Fruit fly (Drosophila melanogaster) whole organism, prepupa: ENCODE data around the gene CG3592.

ENCODE experiments used
- CG31627 ChIP-seq: fragments of 200-800 bp; sonication (Bioruptor generic); optimal IDR thresholded peaks from 3 replicates; lab custom pipeline; 2016; ENCODE audit warnings: missing biosample characterization, missing genetic modification characterization
- CG4318 ChIP-seq: fragments of 200-800 bp; sonication (Bioruptor generic); optimal IDR thresholded peaks from 3 replicates; lab custom pipeline; 2017; ENCODE audit warnings: missing biosample characterization, mild to moderate bottlenecking, missing genetic modification characterization
- CG8119 ChIP-seq: fragments of 200-800 bp; sonication (Bioruptor generic); IDR thresholded peaks from 3 replicates; pipeline ENCODE4 v1.3.6; 2022; ENCODE audit warnings: missing biosample characterization, missing genetic modification characterization
- Hr39 ChIP-seq: fragments of 200-800 bp; sonication (Bioruptor generic); optimal IDR thresholded peaks from 2 replicates; lab custom pipeline; 2016; ENCODE audit warnings: missing biosample characterization, missing genetic modification characterization
- eg ChIP-seq: fragments of 200-800 bp; sonication (Bioruptor generic); IDR thresholded peaks from 3 replicates; pipeline ENCODE4 v1.3.6; 2022; ENCODE audit warnings: missing biosample characterization, missing genetic modification characterization
- fd59A ChIP-seq: fragments of 200-800 bp; sonication (Bioruptor generic); optimal IDR thresholded peaks from 2 replicates; lab custom pipeline; 2017; ENCODE audit warnings: missing biosample characterization, mild to moderate bottlenecking, missing genetic modification characterization, missing genetic modification reagents
- fd85E ChIP-seq: fragments of 200-800 bp; sonication (Bioruptor generic); optimal IDR thresholded peaks from 3 replicates; lab custom pipeline; 2016; ENCODE audit warnings: missing biosample characterization, missing genetic modification characterization
- spab ChIP-seq: fragments of 200-800 bp; sonication (Bioruptor generic); optimal IDR thresholded peaks from 2 replicates; lab custom pipeline; 2017; ENCODE audit warnings: missing biosample characterization, mild to moderate bottlenecking, missing genetic modification characterization, missing genetic modification reagents

- TF ChIP-seq fd85E: no peak
- TF ChIP-seq fd59A: no peak
- TF ChIP-seq CG4318 (GFP tag; lab: Kevin White, UChicago): no peak
- no peak for TF ChIP-seq spab
- TF ChIP-seq Hr39 (GFP tag; lab: Kevin White, UChicago): peak; percentile 40
- TF ChIP-seq eg: 0 out of 3 replicates have a peak, but pooled peaks have one; percentile 26
- no peak for TF ChIP-seq CG8119 (GFP tag; lab: Robert Waterston, UW)
- peak; percentile 36 for TF ChIP-seq CG31627
These were observed 15.2 kb upstream of the CG3592 start, which contains the start of gene CG3588 for dm6 chrX:2919742-2920141.
